Worm (Caenorhabditis elegans) whole organism, L4 larva: Measurements from ENCODE around the gene srg-64.

ENCODE experiments used
- F49E8.2 ChIP-seq: sonication (generic microtip); optimal IDR thresholded peaks from 2 replicates; lab custom pipeline; 2016; ENCODE audit warnings: missing compliant biosample characterization, mild to moderate bottlenecking, missing genetic modification characterization, borderline replicate concordance
- T20F7.1 ChIP-seq: fragments of 200-800 bp; sonication (Bioruptor generic); optimal IDR thresholded peaks from 2 replicates; lab custom pipeline; 2018; ENCODE audit warnings: mild to moderate bottlenecking, missing genetic modification characterization, missing compliant biosample characterization
- T26A8.4 ChIP-seq: fragments of 200-800 bp; sonication (Bioruptor generic); IDR thresholded peaks from 2 replicates; pipeline ENCODE4 v1.3.6; 2022; ENCODE audit warnings: missing genetic modification characterization, missing compliant biosample characterization
- Y105C5A.15 ChIP-seq: fragments of 200-800 bp; sonication (Bioruptor generic); IDR thresholded peaks from 2 replicates; pipeline ENCODE4 v1.3.6; 2022; ENCODE audit warnings: missing genetic modification characterization, missing compliant biosample characterization
- Y75B8A.6 ChIP-seq: fragments of 200-800 bp; sonication (Bioruptor generic); IDR thresholded peaks from 2 replicates; pipeline ENCODE4 v1.3.6; 2022; ENCODE audit warnings: missing genetic modification reagents, missing genetic modification characterization, missing compliant biosample characterization
- ZK546.5 ChIP-seq, 2 experiments: sonication (generic microtip); optimal IDR thresholded peaks; 2 replicates each; lab custom pipeline; 2017; ENCODE audit warnings: missing biosample characterization in 2 of 2, missing genetic modification characterization in 2 of 2
- aha-1 ChIP-seq: fragments of 150-350 bp; peaks from one replicate; lab custom pipeline; 2014; ENCODE audit warnings: missing biosample characterization, missing genetic modification characterization
- arid-1 ChIP-seq: fragments of 200-800 bp; sonication (Bioruptor generic); conservative IDR thresholded peaks from 2 replicates; pipeline ENCODE4 v1.3.6; 2022; ENCODE audit warnings: missing genetic modification reagents, missing genetic modification characterization, missing compliant biosample characterization
- attf-4 ChIP-seq: sonication (generic microtip); optimal IDR thresholded peaks from 3 replicates; lab custom pipeline; 2017; ENCODE audit warnings: missing biosample characterization, missing genetic modification characterization
- ceh-32 ChIP-seq: sonication (generic microtip); optimal IDR thresholded peaks from 2 replicates; lab custom pipeline; 2016; ENCODE audit warnings: mild to moderate bottlenecking, missing genetic modification characterization, missing compliant biosample characterization; ENCODE audit not compliant: poor library complexity
- ceh-82 ChIP-seq: sonication (generic microtip); optimal IDR thresholded peaks from 2 replicates; lab custom pipeline; 2017; ENCODE audit warnings: missing biosample characterization, missing genetic modification characterization
- ces-1 ChIP-seq: fragments of 150-350 bp; sonication (generic microtip); optimal IDR thresholded peaks from 4 replicates; lab custom pipeline; 2014; ENCODE audit warnings: missing biosample characterization, missing genetic modification reagents, missing genetic modification characterization
- cey-2 ChIP-seq: sonication (generic microtip); optimal IDR thresholded peaks from 3 replicates; lab custom pipeline; 2017; ENCODE audit warnings: missing genetic modification characterization, mild to moderate bottlenecking, missing compliant biosample characterization, antibody characterized with exemption, borderline replicate concordance; ENCODE audit not compliant: insufficient read depth
- ctbp-1 ChIP-seq: fragments of 200-800 bp; sonication (Bioruptor generic); IDR thresholded peaks from 2 replicates; pipeline ENCODE4 v1.3.6; 2022; ENCODE audit warnings: missing genetic modification reagents, missing genetic modification characterization, missing compliant biosample characterization
- daf-16 ChIP-seq, 3 experiments: sonication (generic microtip); optimal IDR thresholded peaks; 2 replicates each; lab custom pipeline; 2016 to 2017; ENCODE audit warnings: missing genetic modification characterization in 3 of 3, missing genetic modification reagents in 3 of 3, mild to moderate bottlenecking in 2 of 3, missing compliant biosample characterization in 2 of 3, missing biosample characterization in 1 of 3, moderate library complexity in 1 of 3
- dpl-1 ChIP-seq: fragments of 150-350 bp; optimal IDR thresholded peaks from 2 replicates; lab custom pipeline; 2014; ENCODE audit warnings: missing biosample characterization, missing genetic modification reagents, missing genetic modification characterization
- dve-1 ChIP-seq: sonication (generic microtip); optimal IDR thresholded peaks from 2 replicates; lab custom pipeline; 2017; ENCODE audit warnings: antibody characterized with exemption, mild to moderate bottlenecking, missing genetic modification characterization, missing compliant biosample characterization; ENCODE audit not compliant: insufficient read depth
- fkh-10 ChIP-seq: fragments of 150-350 bp; optimal IDR thresholded peaks from 2 replicates; lab custom pipeline; 2014; ENCODE audit warnings: missing biosample characterization, missing genetic modification reagents, missing genetic modification characterization
- gei-8 ChIP-seq: fragments of 200-800 bp; sonication (Bioruptor generic); optimal IDR thresholded peaks from 2 replicates; lab custom pipeline; 2018; ENCODE audit warnings: mild to moderate bottlenecking, missing genetic modification characterization, missing compliant biosample characterization
- hif-1 ChIP-seq, 2 experiments: sonication (generic microtip); optimal IDR thresholded peaks; 2 replicates each; lab custom pipeline; 2016 to 2017; ENCODE audit warnings: missing compliant biosample characterization in 2 of 2, missing genetic modification characterization in 2 of 2, missing genetic modification reagents in 2 of 2, missing genotype in 2 of 2, mild to moderate bottlenecking in 1 of 2
- hlh-30 ChIP-seq: sonication (generic microtip); optimal IDR thresholded peaks from 2 replicates; lab custom pipeline; 2017; ENCODE audit warnings: antibody characterized with exemption, mild to moderate bottlenecking, missing genetic modification characterization, missing compliant biosample characterization; ENCODE audit not compliant: insufficient read depth
- hmg-1.1 ChIP-seq: fragments of 200-800 bp; sonication (Bioruptor generic); IDR thresholded peaks from 2 replicates; pipeline ENCODE4 v1.3.6; 2022; ENCODE audit warnings: missing genetic modification reagents, missing genetic modification characterization, missing compliant biosample characterization
- lin-15B ChIP-seq: fragments of 150-350 bp; sonication (generic microtip); optimal IDR thresholded peaks from 3 replicates; lab custom pipeline; 2014; ENCODE audit warnings: missing biosample characterization, missing genetic modification characterization
- lir-3 ChIP-seq: sonication (generic microtip); optimal IDR thresholded peaks from 2 replicates; lab custom pipeline; 2016; ENCODE audit warnings: mild to moderate bottlenecking, missing genetic modification characterization, missing compliant biosample characterization
- nhr-111 ChIP-seq: fragments of 200-800 bp; sonication (Bioruptor generic); optimal IDR thresholded peaks from 2 replicates; lab custom pipeline; 2018; ENCODE audit warnings: mild to moderate bottlenecking, missing genetic modification characterization, missing compliant biosample characterization
- nhr-28 ChIP-seq: fragments of 150-350 bp; optimal IDR thresholded peaks from 2 replicates; lab custom pipeline; 2014; ENCODE audit warnings: missing biosample characterization, missing genetic modification characterization
- nhr-77 ChIP-seq: fragments of 150-350 bp; optimal IDR thresholded peaks from 2 replicates; lab custom pipeline; 2014; ENCODE audit warnings: missing biosample characterization, missing genetic modification characterization
- php-3 ChIP-seq: fragments of 200-800 bp; sonication (Bioruptor generic); IDR thresholded peaks from 2 replicates; pipeline ENCODE4 v1.3.6; 2022; ENCODE audit warnings: missing genetic modification reagents, missing genetic modification characterization, missing compliant biosample characterization
- pqm-1 ChIP-seq: sonication (generic microtip); optimal IDR thresholded peaks from 2 replicates; lab custom pipeline; 2017; ENCODE audit warnings: missing biosample characterization, missing genetic modification characterization
- set-16 ChIP-seq: fragments of 200-800 bp; sonication (Bioruptor generic); IDR thresholded peaks from 2 replicates; pipeline ENCODE4 v1.3.6; 2022; ENCODE audit warnings: missing genetic modification reagents, missing genetic modification characterization, missing compliant biosample characterization
- spr-1 ChIP-seq: sonication (generic microtip); optimal IDR thresholded peaks from 2 replicates; lab custom pipeline; 2016; ENCODE audit warnings: mild to moderate bottlenecking, missing genetic modification characterization, missing compliant biosample characterization
- tag-97 ChIP-seq: fragments of 200-800 bp; sonication (Bioruptor generic); IDR thresholded peaks from 2 replicates; pipeline ENCODE4 v1.3.6; 2022; ENCODE audit warnings: missing genetic modification characterization, missing compliant biosample characterization
- tra-1 ChIP-seq: fragments of 200-800 bp; sonication (Bioruptor generic); IDR thresholded peaks from 2 replicates; pipeline ENCODE4 v1.3.6; 2022; ENCODE audit warnings: missing genetic modification reagents, missing genetic modification characterization, missing compliant biosample characterization
- vab-7 ChIP-seq: fragments of 200-800 bp; sonication (Bioruptor generic); IDR thresholded peaks from 2 replicates; pipeline ENCODE4 v1.3.6; 2022; ENCODE audit warnings: missing genetic modification reagents, missing genetic modification characterization, missing compliant biosample characterization

Gene srg-64

ce11 chrX:15771411-15771810, 31.0 kb upstream of the srg-64 start, which contains the start of gene Y7A5A.1 (continued):
- TF ChIP-seq tag-97: no peak
- TF ChIP-seq, all 104 proteins: peak for 9

DNA sequence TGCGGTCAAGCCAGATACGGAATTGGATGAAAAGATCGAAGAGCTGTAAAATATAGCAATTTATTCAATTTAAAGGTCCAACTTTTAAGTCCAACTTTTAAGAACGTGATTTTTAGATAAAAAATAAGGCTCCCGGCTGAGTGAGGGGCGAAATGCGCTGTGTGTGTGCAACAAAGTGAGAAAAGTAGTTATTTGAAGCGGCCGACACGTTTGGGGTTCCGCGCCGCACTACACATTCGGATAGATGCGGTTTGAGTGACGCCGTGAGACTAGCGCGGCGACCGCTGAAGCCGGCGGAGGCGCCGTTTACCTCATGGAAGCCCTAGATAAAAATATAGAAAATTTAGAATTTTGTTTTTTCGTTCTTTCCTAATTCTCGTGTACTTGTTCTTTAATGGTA, 30.4 kb upstream of the srg-64 start:
- TF ChIP-seq set-16 (GFP tag; lab: Robert Waterston, UW) (peak; percentile 37; the same call in 1 of the 2 replicates), ctbp-1 (GFP tag; lab: Robert Waterston, UW) (no peak)

ce11 chrX:15769895-15770559, 29.6 kb upstream of the srg-64 start:
- TF ChIP-seq pqm-1 (tag; lab: Kevin White, UChicago): peak; percentile 49
- peak; percentile 14 for TF ChIP-seq nhr-28 (tag; lab: Kevin White, UChicago)
- no peak for TF ChIP-seq ceh-32
- peak; percentile 18 for TF ChIP-seq dve-1
- no peak for TF ChIP-seq attf-4 (tag; lab: Kevin White, UChicago)
- no peak for TF ChIP-seq daf-16 (GFP tag; optimal IDR thresholded peaks at IDR 0.05; lab: Kevin White, UChicago)
- TF ChIP-seq daf-16 (tag; optimal IDR thresholded peaks at IDR 0.05; lab: Kevin White, UChicago): peak; percentile 59
- peak; percentile 24 for TF ChIP-seq nhr-77 (tag; lab: Kevin White, UChicago)

DNA sequence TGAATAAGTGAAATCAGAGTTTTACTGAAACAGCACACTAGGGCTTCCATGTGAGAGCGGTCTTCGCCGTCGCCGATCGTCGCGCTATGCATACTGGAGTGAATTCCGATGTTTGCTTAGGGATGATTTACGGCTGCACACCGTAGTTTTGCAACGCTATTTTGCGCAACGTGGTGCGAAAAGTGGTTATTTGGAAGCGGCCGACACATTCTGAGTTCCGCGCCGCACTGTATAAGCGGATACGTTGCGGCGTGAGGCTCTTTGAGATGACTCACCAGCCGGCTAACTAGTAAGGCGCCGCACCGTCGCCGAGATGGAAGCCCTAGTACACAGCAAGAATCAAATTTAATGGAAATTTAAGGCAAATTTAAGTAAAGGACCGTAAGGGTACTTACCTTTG, 28.1 kb upstream of the srg-64 start:
- TF ChIP-seq hif-1 (tag; optimal IDR thresholded peaks at IDR 0.05; lab: Kevin White, UChicago): no peak
- TF ChIP-seq aha-1 (tag; lab: Kevin White, UChicago): peak; percentile 26

DNA sequence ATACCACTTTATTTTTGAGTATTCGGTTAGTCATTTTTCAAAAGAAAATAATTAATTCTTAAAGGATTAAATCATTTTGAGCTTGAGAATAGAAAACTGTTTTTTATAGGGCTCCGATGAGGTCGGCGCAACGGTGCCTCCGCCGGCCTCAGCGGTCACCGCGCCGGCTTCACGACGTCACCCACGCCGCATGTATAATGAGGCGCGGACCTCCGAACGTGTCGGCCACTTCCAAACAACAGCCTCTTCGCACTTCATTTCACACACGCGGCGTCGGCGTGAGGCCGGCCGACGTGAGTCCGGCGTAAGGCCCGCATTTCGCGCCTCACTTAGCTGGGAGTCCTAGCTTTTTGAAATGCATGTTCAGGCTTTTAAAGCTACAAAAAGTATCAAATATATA, 26.4 kb upstream of the srg-64 start:
- TF ChIP-seq set-16 (GFP tag; lab: Robert Waterston, UW) (peak; percentile 89), aha-1 (tag; lab: Kevin White, UChicago) (peak; percentile 31), php-3 (GFP tag; lab: Robert Waterston, UW) (no peak)

- TF ChIP-seq fkh-10 (GFP tag; lab: Kevin White, UChicago) (no peak), php-3 (GFP tag; lab: Robert Waterston, UW) (no peak), lir-3 (tag; lab: Kevin White, UChicago) (no peak), T26A8.4 (GFP tag; lab: Robert Waterston, UW) (no peak), tra-1 (GFP tag; lab: Robert Waterston, UW) (no peak), ceh-82 (tag; lab: Kevin White, UChicago) (no peak), tag-97 (no peak), Y75B8A.6 (GFP tag; lab: Robert Waterston, UW) (no peak), nhr-111 (GFP tag; lab: Kevin White, UChicago) (no peak), daf-16 (GFP tag; optimal IDR thresholded peaks at IDR 0.05; lab: Kevin White, UChicago) (no peak), daf-16 (tag; optimal IDR thresholded peaks at IDR 0.05; lab: Kevin White, UChicago) (no peak), ceh-32 (no peak), F49E8.2 (tag; lab: Kevin White, UChicago) (no peak), gei-8 (GFP tag; lab: Kevin White, UChicago) (no peak), ces-1 (GFP tag; lab: Kevin White, UChicago) (no peak), T20F7.1 (GFP tag; lab: Kevin White, UChicago) (no peak), spr-1 (tag; lab: Kevin White, UChicago) (no peak)
Measured at ce11 chrX:15766147-15766546, 25.7 kb upstream of the srg-64 start, which contains the start of gene bus-17. Gene bus-17, minus strand, starts transcription at chrX:15766354.

ce11 chrX:15759222-15759621, 18.8 kb upstream of the srg-64 start:
- TF ChIP-seq vab-7 (GFP tag; lab: Robert Waterston, UW): no peak
- TF ChIP-seq hmg-1.1 (GFP tag; lab: Robert Waterston, UW): no peak
- no peak for TF ChIP-seq lin-15B (tag; lab: Kevin White, UChicago)
- TF ChIP-seq cey-2 (tag; lab: Kevin White, UChicago): no peak
- no peak for TF ChIP-seq dpl-1 (GFP tag; lab: Kevin White, UChicago)
- no peak for TF ChIP-seq Y105C5A.15 (GFP tag; lab: Robert Waterston, UW)
- TF ChIP-seq hlh-30 (tag; lab: Kevin White, UChicago): no peak
- no peak for TF ChIP-seq ZK546.5 (tag; optimal IDR thresholded peaks at IDR 0.05; lab: Kevin White, UChicago)
- no peak for TF ChIP-seq arid-1 (GFP tag; lab: Robert Waterston, UW)
- TF ChIP-seq tra-1 (GFP tag; lab: Robert Waterston, UW): no peak
